Fruit fly (Drosophila melanogaster): ENCODE results near the gene CG6686.

CG6686 gene

DNA sequence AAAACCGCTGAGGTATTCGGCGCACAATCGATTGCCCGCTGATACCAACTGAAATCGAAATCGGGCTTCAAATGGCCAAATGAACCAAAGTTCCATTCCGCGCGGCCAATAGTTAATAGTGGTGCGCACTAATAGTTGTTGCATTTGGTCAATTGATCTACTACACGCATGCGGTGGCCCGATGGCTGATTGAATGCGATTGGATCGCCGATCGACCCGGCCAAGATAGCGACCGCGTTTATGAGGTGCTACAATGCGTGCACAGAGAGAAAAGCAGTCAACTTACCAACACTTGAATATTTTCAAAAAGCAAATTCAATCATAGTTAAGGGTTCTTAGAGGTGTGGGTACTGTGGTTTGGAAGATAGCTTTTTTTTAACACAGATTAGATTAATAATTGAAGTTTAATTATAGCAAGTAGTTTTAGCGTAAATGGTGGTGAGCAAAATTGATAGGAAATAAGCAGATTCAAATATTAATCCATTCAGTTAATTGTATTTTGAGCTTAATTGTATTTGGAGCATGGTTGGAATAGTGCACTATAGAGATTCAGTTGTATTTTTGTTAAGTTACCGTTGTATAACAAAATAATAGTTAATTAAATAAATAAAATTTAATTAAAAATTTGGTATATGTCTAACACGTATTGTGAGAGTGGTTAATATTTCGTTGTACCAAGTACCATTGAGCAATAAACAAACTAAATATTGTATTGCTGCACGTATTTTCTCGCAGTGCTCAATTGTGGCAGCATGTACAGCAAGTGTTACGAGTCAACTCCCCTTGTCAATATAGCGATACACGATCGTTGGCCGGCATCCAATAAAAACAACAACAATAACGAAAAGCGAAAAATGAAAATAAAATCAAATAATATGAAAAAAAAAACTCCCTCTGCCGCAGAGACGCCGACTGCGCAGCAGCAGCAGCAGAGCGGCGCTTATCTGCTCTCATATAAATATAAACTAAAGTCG is 38.9 kb upstream of the CG6686 start (continued):
- TF ChIP-seq danr (GFP tag; IDR thresholded peaks at IDR 0.05) (no peak; the same call in 1 of the 2 replicates), mirr (GFP tag; optimal IDR thresholded peaks at IDR 0.05) (peak; percentile 10), CG8359 (GFP tag; optimal IDR thresholded peaks at IDR 0.05; ENCODE audit: borderline replicate concordance) (no peak), Fer1 (GFP tag; optimal IDR thresholded peaks at IDR 0.05) (no peak), gsb-n (tag; optimal IDR thresholded peaks at IDR 0.05) (no peak), CG18619 (GFP tag; optimal IDR thresholded peaks at IDR 0.05) (peak; percentile 79), PHDP (tag; optimal IDR thresholded peaks at IDR 0.05) (peak; percentile 52), unpg (GFP tag; optimal IDR thresholded peaks at IDR 0.05) (peak; percentile 47), gce (GFP tag; IDR thresholded peaks at IDR 0.05) (0 out of 3 replicates have a peak, but pooled peaks have one; percentile 10), ap (GFP tag; IDR thresholded peaks at IDR 0.05) (no peak), crol (GFP tag; IDR thresholded peaks at IDR 0.05) (peak; percentile 31; the same call in 1 of the 2 replicates), pnt (GFP tag; optimal IDR thresholded peaks at IDR 0.05) (peak; percentile 15), Lim3 (GFP tag; IDR thresholded peaks at IDR 0.05) (peak; percentile 35; the same call in 1 of the 2 replicates), CTCF (GFP tag; optimal IDR thresholded peaks at IDR 0.05) (no peak), CG9932 (GFP tag; IDR thresholded peaks at IDR 0.05) (no peak), CG17829 (tag; optimal IDR thresholded peaks at IDR 0.05) (peak; percentile 63), CG14441 (GFP tag; IDR thresholded peaks at IDR 0.05) (peak; percentile 62), ATbp (GFP tag; optimal IDR thresholded peaks at IDR 0.05) (peak; percentile 41), kni (GFP tag; optimal IDR thresholded peaks at IDR 0.05) (peak; percentile 68), emc (GFP tag; optimal IDR thresholded peaks at IDR 0.05) (no peak), CG17568 (GFP tag; optimal IDR thresholded peaks at IDR 0.05) (no peak), ranshi (GFP tag; IDR thresholded peaks at IDR 0.05) (peak; percentile 46; the same call in 1 of the 2 replicates), CG1832 (GFP tag; optimal IDR thresholded peaks at IDR 0.05) (no peak), CG34422 (GFP tag; IDR thresholded peaks at IDR 0.05) (peak; percentile 44; the same call in 2 of the 3 replicates), hbn (GFP tag; IDR thresholded peaks at IDR 0.05; ENCODE audit: partially characterized antibody) (no peak), E2f1 (GFP tag; IDR thresholded peaks at IDR 0.05) (peak; percentile 47; the same call in 1 of the 2 replicates), CG11695 (GFP tag; IDR thresholded peaks at IDR 0.05) (peak; percentile 43; the same call in 1 of the 3 replicates), fd64A (GFP tag; optimal IDR thresholded peaks at IDR 0.05) (no peak), Aef1 (GFP tag; IDR thresholded peaks at IDR 0.05) (peak; percentile 61), H2.0 (GFP tag; IDR thresholded peaks at IDR 0.05) (peak; percentile 52), CG12391 (tag; optimal IDR thresholded peaks at IDR 0.05) (peak; percentile 69), CG17186 (GFP tag; optimal IDR thresholded peaks at IDR 0.05) (no peak), CG8478 (optimal IDR thresholded peaks at IDR 0.05) (no peak), MESR4 (GFP tag; optimal IDR thresholded peaks at IDR 0.05) (no peak), pan (optimal IDR thresholded peaks at IDR 0.05) (no peak), pan (GFP tag; optimal IDR thresholded peaks at IDR 0.05 in 1 of 2, IDR thresholded peaks at IDR 0.05 in 1 of 2) (peak in 1 of 2 experiments; percentile 43), sqz (GFP tag; optimal IDR thresholded peaks at IDR 0.05) (peak; percentile 61), vvl (GFP tag; IDR thresholded peaks at IDR 0.05) (no peak; the same call in 1 of the 2 replicates), CG6765 (GFP tag; optimal IDR thresholded peaks at IDR 0.05) (peak; percentile 0), zen2 (GFP tag; IDR thresholded peaks at IDR 0.05; ENCODE audit: partially characterized antibody) (0 out of 3 replicates have a peak, but pooled peaks have one; percentile 29), CG1233 (GFP tag; optimal IDR thresholded peaks at IDR 0.05) (peak; percentile 54), tx (GFP tag; optimal IDR thresholded peaks at IDR 0.05) (peak; percentile 11), amos (GFP tag; IDR thresholded peaks at IDR 0.05; ENCODE audit: partially characterized antibody) (no peak), Hand (GFP tag; optimal IDR thresholded peaks at IDR 0.05) (peak; percentile 35), Max (GFP tag; optimal IDR thresholded peaks at IDR 0.05) (peak; percentile 54), kay (GFP tag; optimal IDR thresholded peaks at IDR 0.05) (no peak), wdn (GFP tag; IDR thresholded peaks at IDR 0.05) (no peak), CG13287 (GFP tag; IDR thresholded peaks at IDR 0.05; ENCODE audit: partially characterized antibody) (peak; percentile 32; the same call in 1 of the 2 replicates), Atf3 (GFP tag; optimal IDR thresholded peaks at IDR 0.05) (peak; percentile 5)

Data from whole organism, embryonic.